Worm (Caenorhabditis elegans) whole organism, early embryonic: ENCODE measurements around the gene C45B11.9.

Experiments
- B0310.2 ChIP-seq: sonication (generic microtip); optimal IDR thresholded peaks from 2 replicates; lab custom pipeline; 2016; ENCODE audit warnings: mild to moderate bottlenecking, missing genetic modification characterization, missing compliant biosample characterization
- ama-1 ChIP-seq: fragments of 150-350 bp; optimal IDR thresholded peaks from 2 replicates; lab custom pipeline; 2014
- ceh-36 ChIP-seq: sonication (generic microtip); optimal IDR thresholded peaks from 2 replicates; lab custom pipeline; 2016; ENCODE audit warnings: missing genetic modification characterization, inconsistent platforms, missing compliant biosample characterization
- flt-1 ChIP-seq: fragments of 200-800 bp; sonication (Bioruptor generic); IDR thresholded peaks from 2 replicates; pipeline ENCODE4 v1.3.6; 2022; ENCODE audit warnings: missing genetic modification characterization, missing compliant biosample characterization
- hmbx-1 ChIP-seq: sonication (generic microtip); optimal IDR thresholded peaks from 2 replicates; lab custom pipeline; 2016; ENCODE audit warnings: mild to moderate bottlenecking, missing genetic modification characterization, missing compliant biosample characterization
- pes-1 ChIP-seq: fragments of 200-800 bp; sonication (Bioruptor generic); IDR thresholded peaks from 2 replicates; pipeline ENCODE4 v1.3.6; 2022; ENCODE audit warnings: missing genetic modification reagents, missing genetic modification characterization, missing compliant biosample characterization
- scrt-1 ChIP-seq: fragments of 200-800 bp; sonication (Bioruptor generic); IDR thresholded peaks from 2 replicates; pipeline ENCODE4 v1.3.6; 2022; ENCODE audit warnings: missing genetic modification characterization, missing compliant biosample characterization
- tbx-11 ChIP-seq: fragments of 200-800 bp; sonication (Bioruptor generic); IDR thresholded peaks from 2 replicates; pipeline ENCODE4 v1.3.6; 2022; ENCODE audit warnings: missing genetic modification characterization, missing compliant biosample characterization
- tra-4 ChIP-seq: sonication (generic microtip); optimal IDR thresholded peaks from 2 replicates; lab custom pipeline; 2017; ENCODE audit warnings: missing genetic modification characterization, missing compliant biosample characterization

- TF ChIP-seq tbx-11 (GFP tag; lab: Robert Waterston, UW) (no peak), ama-1 (lab: Kevin White, UChicago) (no peak), scrt-1 (GFP tag; lab: Robert Waterston, UW) (no peak), tra-4 (tag; lab: Kevin White, UChicago) (no peak), hmbx-1 (tag; lab: Kevin White, UChicago) (no peak), B0310.2 (tag; lab: Kevin White, UChicago) (no peak), flt-1 (GFP tag; lab: Robert Waterston, UW) (no peak), ceh-36 (tag; lab: Kevin White, UChicago) (no peak), pes-1 (GFP tag; lab: Robert Waterston, UW) (no peak)
Observed at ce11 chrV:11022817-11023216, 17.3 kb upstream of the C45B11.9 start, which contains the start of the genes C13G3.12 and hot-6.
